Fruit fly (Drosophila melanogaster) whole organism, embryonic: ENCODE data around the gene Piezo.

Experiments used
- Atf6 ChIP-seq: fragments of 200-800 bp; sonication (Bioruptor generic); IDR thresholded peaks from 2 replicates; pipeline ENCODE4 v1.3.6; 2022; ENCODE audit warnings: missing biosample characterization, missing genetic modification characterization
- CG12104 ChIP-seq: fragments of 200-800 bp; sonication (Bioruptor generic); optimal IDR thresholded peaks from 3 replicates; lab custom pipeline; 2016; ENCODE audit warnings: missing biosample characterization, missing genetic modification characterization
- CG12236 ChIP-seq: fragments of 200-800 bp; sonication (Bioruptor generic); optimal IDR thresholded peaks from 2 replicates; lab custom pipeline; 2016; ENCODE audit warnings: missing biosample characterization, missing genetic modification characterization
- CG12659 ChIP-seq: fragments of 200-800 bp; sonication (Bioruptor generic); optimal IDR thresholded peaks from 3 replicates; lab custom pipeline; 2017; ENCODE audit warnings: mild to moderate bottlenecking, missing biosample characterization, missing genetic modification reagents, missing genetic modification characterization
- CG14710 ChIP-seq: fragments of 200-800 bp; sonication (Bioruptor generic); optimal IDR thresholded peaks from 3 replicates; lab custom pipeline; 2019; ENCODE audit warnings: missing biosample characterization, mild to moderate bottlenecking, missing genetic modification characterization, moderate library complexity
- CG14965 ChIP-seq: fragments of 200-800 bp; sonication (Bioruptor generic); optimal IDR thresholded peaks from 2 replicates; lab custom pipeline; 2016; ENCODE audit warnings: missing biosample characterization, missing genetic modification characterization, borderline replicate concordance
- CG15011 ChIP-seq: fragments of 200-800 bp; sonication (Bioruptor generic); optimal IDR thresholded peaks from 3 replicates; lab custom pipeline; 2018; ENCODE audit warnings: missing biosample characterization, mild to moderate bottlenecking, missing genetic modification characterization
- CG16813 ChIP-seq: fragments of 200-800 bp; sonication (Bioruptor generic); IDR thresholded peaks from 3 replicates; pipeline ENCODE4 v1.3.6; 2022; ENCODE audit warnings: missing biosample characterization, missing genetic modification characterization; ENCODE audit not compliant: partially characterized antibody
- CG16863 ChIP-seq: fragments of 200-800 bp; sonication (Bioruptor generic); optimal IDR thresholded peaks from 3 replicates; lab custom pipeline; 2016; ENCODE audit warnings: missing biosample characterization, missing genetic modification characterization
- CG17186 ChIP-seq: fragments of 200-800 bp; sonication (Bioruptor generic); optimal IDR thresholded peaks from 3 replicates; lab custom pipeline; 2017; ENCODE audit warnings: missing biosample characterization, missing genetic modification reagents, missing genetic modification characterization
- CG17385 ChIP-seq: fragments of 200-800 bp; sonication (Bioruptor generic); optimal IDR thresholded peaks from 3 replicates; lab custom pipeline; 2018; ENCODE audit warnings: missing biosample characterization, mild to moderate bottlenecking, missing genetic modification characterization
- CG2712 ChIP-seq: fragments of 200-800 bp; optimal IDR thresholded peaks from 3 replicates; lab custom pipeline; 2019; ENCODE audit warnings: missing biosample characterization, mild to moderate bottlenecking, missing genetic modification characterization, moderate library complexity
- CG3163 ChIP-seq: fragments of 200-800 bp; sonication (Bioruptor generic); optimal IDR thresholded peaks from 3 replicates; lab custom pipeline; 2016; ENCODE audit warnings: missing biosample characterization, missing genetic modification characterization
- CG34376 ChIP-seq: fragments of 200-800 bp; sonication (Bioruptor generic); optimal IDR thresholded peaks from 2 replicates; lab custom pipeline; 2018; ENCODE audit warnings: missing biosample characterization, mild to moderate bottlenecking, missing genetic modification characterization
- CG4617 ChIP-seq: fragments of 200-800 bp; sonication (Bioruptor generic); optimal IDR thresholded peaks from 3 replicates; lab custom pipeline; 2016; ENCODE audit warnings: missing biosample characterization, missing genetic modification characterization, borderline replicate concordance
- CG6791 ChIP-seq: fragments of 200-800 bp; sonication (Bioruptor generic); IDR thresholded peaks from 3 replicates; pipeline ENCODE4 v1.3.6; 2022; ENCODE audit warnings: missing biosample characterization, missing genetic modification characterization; ENCODE audit not compliant: partially characterized antibody
- CG7556 ChIP-seq: fragments of 200-800 bp; sonication (Bioruptor generic); optimal IDR thresholded peaks from 2 replicates; lab custom pipeline; 2017; ENCODE audit warnings: missing biosample characterization, mild to moderate bottlenecking, missing genetic modification characterization
- CG9932 ChIP-seq: fragments of 200-800 bp; sonication (Bioruptor generic); IDR thresholded peaks from 2 replicates; pipeline ENCODE4 v1.3.6; 2022; ENCODE audit warnings: missing biosample characterization, missing genetic modification characterization
- Camta ChIP-seq: fragments of 200-800 bp; sonication (Bioruptor generic); optimal IDR thresholded peaks from 2 replicates; lab custom pipeline; 2016; ENCODE audit warnings: missing biosample characterization, missing genetic modification characterization
- Dad ChIP-seq: fragments of 200-800 bp; sonication (Bioruptor generic); optimal IDR thresholded peaks from 3 replicates; lab custom pipeline; 2016; ENCODE audit warnings: missing biosample characterization, missing genetic modification characterization
- Dll ChIP-seq: fragments of 200-800 bp; sonication (Bioruptor generic); IDR thresholded peaks from 4 replicates; pipeline ENCODE4 v1.3.6; 2022; ENCODE audit warnings: missing biosample characterization, missing genetic modification characterization; ENCODE audit not compliant: partially characterized antibody
- Ets97D ChIP-seq: fragments of 200-800 bp; sonication (Bioruptor generic); optimal IDR thresholded peaks from 3 replicates; lab custom pipeline; 2016; ENCODE audit warnings: missing biosample characterization, missing genetic modification characterization
- Fer3 ChIP-seq: fragments of 200-800 bp; sonication (Bioruptor generic); optimal IDR thresholded peaks from 2 replicates; lab custom pipeline; 2018; ENCODE audit warnings: missing biosample characterization, mild to moderate bottlenecking, missing genetic modification characterization, moderate library complexity
- HLH4C ChIP-seq: fragments of 200-800 bp; sonication (Bioruptor generic); IDR thresholded peaks from 3 replicates; pipeline ENCODE4 v1.3.6; 2022; ENCODE audit warnings: missing biosample characterization, missing genetic modification characterization; ENCODE audit not compliant: partially characterized antibody
- Lhr ChIP-seq: fragments of 200-800 bp; sonication (Bioruptor generic); optimal IDR thresholded peaks from 3 replicates; lab custom pipeline; 2017; ENCODE audit warnings: mild to moderate bottlenecking, missing biosample characterization, missing genetic modification reagents, missing genetic modification characterization
- Mad ChIP-seq: fragments of 200-800 bp; sonication (Bioruptor generic); optimal IDR thresholded peaks from 2 replicates; lab custom pipeline; 2016; ENCODE audit warnings: missing biosample characterization, missing genetic modification characterization
- Myb ChIP-seq: fragments of 200-800 bp; sonication (Bioruptor generic); optimal IDR thresholded peaks from 2 replicates; lab custom pipeline; 2016; ENCODE audit warnings: missing biosample characterization, missing genetic modification characterization
- NC2β ChIP-seq: fragments of 200-800 bp; sonication (Bioruptor generic); optimal IDR thresholded peaks from 2 replicates; lab custom pipeline; 2016; ENCODE audit warnings: missing biosample characterization, missing genetic modification characterization
- NFAT ChIP-seq: fragments of 200-800 bp; sonication (Bioruptor generic); IDR thresholded peaks from 2 replicates; pipeline ENCODE4 v1.3.6; 2022; ENCODE audit warnings: missing biosample characterization, missing genetic modification characterization
- Opbp ChIP-seq: fragments of 200-800 bp; sonication (Bioruptor generic); IDR thresholded peaks from 3 replicates; pipeline ENCODE4 v1.3.6; 2022; ENCODE audit warnings: missing biosample characterization, missing genetic modification characterization; ENCODE audit not compliant: partially characterized antibody
- Scr ChIP-seq: fragments of 200-800 bp; sonication (Bioruptor generic); IDR thresholded peaks from 2 replicates; pipeline ENCODE4 v1.3.6; 2022; ENCODE audit warnings: missing biosample characterization, missing genetic modification characterization; ENCODE audit not compliant: partially characterized antibody
- Side ChIP-seq: fragments of 200-800 bp; sonication (Bioruptor generic); optimal IDR thresholded peaks from 2 replicates; lab custom pipeline; 2016; ENCODE audit warnings: missing biosample characterization, missing genetic modification characterization
- Xbp1 ChIP-seq: fragments of 200-800 bp; sonication (Bioruptor generic); optimal IDR thresholded peaks from 3 replicates; lab custom pipeline; 2016; ENCODE audit warnings: missing biosample characterization, mild to moderate bottlenecking, missing genetic modification characterization
- YL-1 ChIP-seq: fragments of 200-800 bp; sonication (Bioruptor generic); optimal IDR thresholded peaks from 3 replicates; lab custom pipeline; 2017; ENCODE audit warnings: missing biosample characterization, mild to moderate bottlenecking, missing genetic modification characterization
- ac ChIP-seq: fragments of 200-800 bp; sonication (Bioruptor generic); optimal IDR thresholded peaks from 3 replicates; lab custom pipeline; 2017; ENCODE audit warnings: missing biosample characterization, mild to moderate bottlenecking, missing genetic modification characterization
- amos ChIP-seq: fragments of 200-800 bp; sonication (Bioruptor generic); IDR thresholded peaks from 2 replicates; pipeline ENCODE4 v1.3.6; 2022; ENCODE audit warnings: missing biosample characterization, missing genetic modification characterization; ENCODE audit not compliant: partially characterized antibody
- ato ChIP-seq: fragments of 200-800 bp; sonication (Bioruptor generic); IDR thresholded peaks from 2 replicates; pipeline ENCODE4 v1.3.6; 2022; ENCODE audit warnings: missing biosample characterization, missing genetic modification characterization; ENCODE audit not compliant: partially characterized antibody
- corto ChIP-seq: fragments of 200-800 bp; sonication (Bioruptor generic); optimal IDR thresholded peaks from 2 replicates; lab custom pipeline; 2016; ENCODE audit warnings: missing biosample characterization, mild to moderate bottlenecking, missing genetic modification characterization, moderate library complexity
- ems ChIP-seq: fragments of 200-800 bp; sonication (Bioruptor generic); optimal IDR thresholded peaks from 3 replicates; lab custom pipeline; 2016; ENCODE audit warnings: missing biosample characterization, missing genetic modification characterization
- hbn ChIP-seq: fragments of 200-800 bp; sonication (Bioruptor generic); IDR thresholded peaks from 2 replicates; pipeline ENCODE4 v1.3.6; 2022; ENCODE audit warnings: missing biosample characterization, missing genetic modification characterization; ENCODE audit not compliant: partially characterized antibody
- hkb ChIP-seq, 2 experiments: fragments of 200-800 bp in 1 of 2; fragments of >200 bp in 1 of 2; sonication (Bioruptor generic) in 1 of 2; IDR thresholded peaks in 1 of 2; optimal IDR thresholded peaks in 1 of 2; 2 replicates each; pipeline versions ENCODE4 v1.3.6 to Lab custom; 2017 to 2022; ENCODE audit warnings: missing biosample characterization in 1 of 2, missing genetic modification characterization in 1 of 2
- lbe ChIP-seq: fragments of 200-800 bp; sonication (Bioruptor generic); optimal IDR thresholded peaks from 2 replicates; lab custom pipeline; 2016; ENCODE audit warnings: missing biosample characterization, mild to moderate bottlenecking, missing genetic modification characterization
- mam ChIP-seq: fragments of 200-800 bp; sonication (Bioruptor generic); optimal IDR thresholded peaks from 3 replicates; lab custom pipeline; 2016; ENCODE audit warnings: missing biosample characterization, missing genetic modification characterization
- phol ChIP-seq: fragments of 200-800 bp; sonication (Bioruptor generic); optimal IDR thresholded peaks from 3 replicates; lab custom pipeline; 2018; ENCODE audit warnings: missing biosample characterization, mild to moderate bottlenecking, missing genetic modification characterization, moderate library complexity
- pita ChIP-seq: fragments of 200-800 bp; sonication (Bioruptor generic); optimal IDR thresholded peaks from 2 replicates; lab custom pipeline; 2017; ENCODE audit warnings: missing biosample characterization, mild to moderate bottlenecking, missing genetic modification characterization
- sug ChIP-seq: fragments of 200-800 bp; optimal IDR thresholded peaks from 2 replicates; lab custom pipeline; 2019; ENCODE audit warnings: missing biosample characterization, mild to moderate bottlenecking, missing genetic modification characterization, moderate library complexity
- tna ChIP-seq: fragments of 200-800 bp; sonication (Bioruptor generic); IDR thresholded peaks from 2 replicates; pipeline ENCODE4 v1.3.6; 2022; ENCODE audit warnings: missing biosample characterization, missing genetic modification characterization; ENCODE audit not compliant: partially characterized antibody
- vfl ChIP-seq: fragments of 200-800 bp; sonication (Bioruptor generic); optimal IDR thresholded peaks from 2 replicates; lab custom pipeline; 2016; ENCODE audit warnings: missing biosample characterization, missing genetic modification characterization
- zfh1 ChIP-seq: fragments of 200-800 bp; sonication (Bioruptor generic); IDR thresholded peaks from 3 replicates; pipeline ENCODE4 v1.3.6; 2022; ENCODE audit warnings: missing biosample characterization, missing genetic modification characterization

Gene Piezo

dm6 chr2L:8198757-8199156, 35.9 kb downstream of the Piezo start, which contains the start of gene PGAP5 (continued):
- no peak for TF ChIP-seq CG15011
- no peak for TF ChIP-seq ac (GFP tag; lab: Kevin White, UChicago)
- TF ChIP-seq phol (tag; lab: Kevin White, UChicago) = peak; percentile 20
- TF ChIP-seq NC2β (GFP tag; lab: Kevin White, UChicago) = peak; percentile 5
- TF ChIP-seq CG16863 (GFP tag; lab: Kevin White, UChicago) = peak; percentile 34
- no peak for TF ChIP-seq hkb (optimal IDR thresholded peaks at IDR 0.05; lab: Kevin White, UChicago)
- TF ChIP-seq hkb (GFP tag; IDR thresholded peaks at IDR 0.05; lab: Robert Waterston, UW) = no peak
- no peak for TF ChIP-seq CG17385 (GFP tag; lab: Kevin White, UChicago)
- no peak for TF ChIP-seq CG7556 (GFP tag; lab: Kevin White, UChicago)
- TF ChIP-seq ems (GFP tag; lab: Kevin White, UChicago) = peak; percentile 16
- no peak for TF ChIP-seq CG12104 (GFP tag; lab: Kevin White, UChicago)
- TF ChIP-seq Xbp1 (GFP tag; lab: Kevin White, UChicago) = no peak
- TF ChIP-seq CG34376 = peak; percentile 24
- TF ChIP-seq CG6791 = peak; percentile 94
- TF ChIP-seq Myb (GFP tag; lab: Kevin White, UChicago) = peak; percentile 56
- TF ChIP-seq HLH4C = peak; percentile 85
- no peak for TF ChIP-seq CG14965
- TF ChIP-seq Fer3 = no peak
- no peak for TF ChIP-seq Camta (GFP tag; lab: Kevin White, UChicago)
- TF ChIP-seq hbn = peak; percentile 98
- TF ChIP-seq corto = peak; percentile 19
- peak; percentile 85 for TF ChIP-seq ato
- peak; percentile 35 for TF ChIP-seq CG4617 (GFP tag; lab: Kevin White, UChicago)
- TF ChIP-seq Scr (GFP tag; lab: Robert Waterston, UW) = peak; percentile 93
- TF ChIP-seq Atf6 = no peak
- peak; percentile 22 for TF ChIP-seq CG2712
- peak; percentile 96 for TF ChIP-seq Dll (GFP tag; lab: Robert Waterston, UW)
- TF ChIP-seq Opbp (GFP tag; lab: Robert Waterston, UW) = peak; percentile 93
- TF ChIP-seq zfh1 (GFP tag; lab: Robert Waterston, UW) = no peak
- TF ChIP-seq CG3163 (GFP tag; lab: Kevin White, UChicago) = no peak
- TF ChIP-seq tna (GFP tag; lab: Robert Waterston, UW) = peak; percentile 81
- peak; percentile 29 for TF ChIP-seq YL-1 (GFP tag; lab: Kevin White, UChicago)
- no peak for TF ChIP-seq NFAT (GFP tag; lab: Robert Waterston, UW)
- TF ChIP-seq CG12659 = peak; percentile 48
- peak; percentile 56 for TF ChIP-seq CG14710
- TF ChIP-seq sug (tag; lab: Kevin White, UChicago) = no peak
- TF ChIP-seq lbe (GFP tag; lab: Kevin White, UChicago) = peak; percentile 75
- TF ChIP-seq CG9932 (GFP tag; lab: Robert Waterston, UW) = no peak
- no peak for TF ChIP-seq CG17186
- TF ChIP-seq CG12236 (GFP tag; lab: Kevin White, UChicago) = no peak
- TF ChIP-seq Ets97D = peak; percentile 60
- peak; percentile 90 for TF ChIP-seq CG16813 (GFP tag; lab: Robert Waterston, UW)
- TF ChIP-seq Lhr (GFP tag; lab: Kevin White, UChicago) = no peak
- TF ChIP-seq Side = no peak
- TF ChIP-seq Mad (GFP tag; lab: Kevin White, UChicago) = peak; percentile 5
- TF ChIP-seq mam = peak; percentile 30
- TF ChIP-seq Dad (GFP tag; lab: Kevin White, UChicago) = no peak
- TF ChIP-seq vfl (GFP tag; lab: Kevin White, UChicago) = no peak
- no peak for TF ChIP-seq pita (GFP tag; lab: Kevin White, UChicago)
- TF ChIP-seq amos (GFP tag; lab: Robert Waterston, UW) = peak; percentile 97
